Worm (Caenorhabditis elegans): Measurements from ENCODE around the gene gtbp-1.

DNA sequence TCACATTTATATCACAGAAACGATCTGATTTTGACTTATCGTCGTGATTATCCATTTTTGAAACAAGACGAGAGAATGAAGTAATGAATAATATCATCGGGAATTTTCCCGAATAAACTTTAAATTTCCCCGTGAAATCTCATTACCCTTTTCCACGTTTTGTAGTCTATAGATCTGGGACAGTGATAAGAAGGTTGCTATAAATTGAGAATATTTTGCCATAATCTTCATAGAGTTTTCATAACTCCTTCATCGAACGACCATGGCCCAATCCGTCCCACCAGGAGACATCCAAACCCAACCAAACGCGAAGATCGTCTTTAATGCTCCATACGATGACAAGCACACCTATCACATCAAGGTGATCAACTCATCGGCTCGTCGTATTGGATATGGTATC is 33.6 kb downstream of the gtbp-1 start, which contains the start of the genes C04G2.5 and msp-36:
- TF ChIP-seq unc-62 (GFP tag; optimal IDR thresholded peaks at IDR 0.05 in 1 of 2) (no peak), unc-62 (tag; optimal IDR thresholded peaks at IDR 0.05) (no peak), nhr-10 (tag; optimal IDR thresholded peaks at IDR 0.05) (no peak), nhr-11 (tag; optimal IDR thresholded peaks at IDR 0.05) (no peak), ceh-20 (GFP tag; IDR thresholded peaks at IDR 0.05) (no peak)
